Worm (Caenorhabditis elegans) whole organism, L1 larva: ENCODE measurements around the gene cul-5.
A peak's percentile ranks its signal among the peaks of the same experiment; 100 is the strongest.

ENCODE experiments used
- C04F5.9 ChIP-seq: sonication (generic microtip); optimal IDR thresholded peaks from 2 replicates; lab custom pipeline; 2016; ENCODE audit warnings: missing genetic modification characterization, missing compliant biosample characterization
- C16A3.4 ChIP-seq: fragments of 150-350 bp; optimal IDR thresholded peaks from 2 replicates; lab custom pipeline; 2014; ENCODE audit warnings: missing biosample characterization, missing genetic modification characterization
- C34B4.2 ChIP-seq: sonication (generic microtip); optimal IDR thresholded peaks from 2 replicates; lab custom pipeline; 2017; ENCODE audit warnings: mild to moderate bottlenecking, missing genetic modification characterization, missing compliant biosample characterization
- aha-1 ChIP-seq: fragments of 150-350 bp; optimal IDR thresholded peaks from 2 replicates; lab custom pipeline; 2014; ENCODE audit warnings: missing biosample characterization, missing genetic modification characterization
- alr-1 ChIP-seq: fragments of 200-800 bp; sonication (Bioruptor generic); optimal IDR thresholded peaks from 2 replicates; lab custom pipeline; 2018; ENCODE audit warnings: borderline replicate concordance, mild to moderate bottlenecking, missing genetic modification characterization, missing compliant biosample characterization
- aly-2 ChIP-seq: fragments of 150-350 bp; optimal IDR thresholded peaks from 2 replicates; lab custom pipeline; 2014; ENCODE audit warnings: missing biosample characterization, missing genetic modification characterization
- ama-1 ChIP-seq: fragments of 150-350 bp; optimal IDR thresholded peaks from 2 replicates; lab custom pipeline; 2014
- ceh-8 ChIP-seq: fragments of 200-800 bp; sonication (Bioruptor generic); optimal IDR thresholded peaks from 2 replicates; lab custom pipeline; 2018; ENCODE audit warnings: mild to moderate bottlenecking, missing genetic modification characterization, moderate library complexity, missing compliant biosample characterization
- ceh-88 ChIP-seq: fragments of 200-800 bp; sonication (Bioruptor generic); IDR thresholded peaks from 2 replicates; pipeline ENCODE4 v1.3.6; 2022; ENCODE audit warnings: missing genetic modification characterization, missing compliant biosample characterization
- efl-1 ChIP-seq, 4 experiments: fragments of 150-350 bp; optimal IDR thresholded peaks in 3 of 4; peaks in 1 of 4; 1 replicate in 1 of 4; 2 replicates in 3 of 4; lab custom pipeline; 2014; ENCODE audit warnings: missing biosample characterization in 2 of 4, missing genetic modification characterization in 2 of 4, missing genetic modification reagents in 2 of 4
- efl-3 ChIP-seq: fragments of 200-800 bp; sonication (Bioruptor generic); optimal IDR thresholded peaks from 2 replicates; lab custom pipeline; 2018; ENCODE audit warnings: mild to moderate bottlenecking, missing genetic modification characterization, missing compliant biosample characterization
- egl-27 ChIP-seq, 2 experiments: fragments of 150-350 bp in 1 of 2; sonication (generic microtip); optimal IDR thresholded peaks; 3 replicates each; lab custom pipeline; 2017 to 2018; ENCODE audit warnings: missing biosample characterization in 2 of 2, missing genetic modification characterization in 2 of 2, missing genetic modification reagents in 2 of 2
- elt-2 ChIP-seq: sonication (generic microtip); optimal IDR thresholded peaks from 2 replicates; lab custom pipeline; 2016; ENCODE audit warnings: missing genetic modification characterization, mild to moderate bottlenecking, inconsistent platforms, missing compliant biosample characterization, missing genetic modification reagents
- fkh-10 ChIP-seq: sonication (generic microtip); optimal IDR thresholded peaks from 2 replicates; lab custom pipeline; 2017; ENCODE audit warnings: missing biosample characterization, missing genetic modification reagents, missing genetic modification characterization
- fkh-4 ChIP-seq: sonication (generic microtip); optimal IDR thresholded peaks from 2 replicates; lab custom pipeline; 2016; ENCODE audit warnings: missing compliant biosample characterization, missing genetic modification characterization, borderline replicate concordance
- fkh-8 ChIP-seq: sonication (generic microtip); optimal IDR thresholded peaks from 2 replicates; lab custom pipeline; 2016; ENCODE audit warnings: mild to moderate bottlenecking, missing genetic modification characterization, missing compliant biosample characterization
- fos-1 ChIP-seq: fragments of 150-350 bp; optimal IDR thresholded peaks from 2 replicates; lab custom pipeline; 2014; ENCODE audit warnings: missing biosample characterization, missing genetic modification characterization
- grh-1 ChIP-seq: fragments of 200-800 bp; sonication (Bioruptor generic); IDR thresholded peaks from 2 replicates; pipeline ENCODE4 v1.3.6; 2022; ENCODE audit warnings: missing genetic modification reagents, missing genetic modification characterization, missing compliant biosample characterization
- hlh-4 ChIP-seq: sonication (generic microtip); optimal IDR thresholded peaks from 2 replicates; lab custom pipeline; 2016; ENCODE audit warnings: mild to moderate bottlenecking, missing genetic modification characterization, missing compliant biosample characterization
- isw-1 ChIP-seq: fragments of 200-800 bp; sonication (Bioruptor generic); IDR thresholded peaks from 2 replicates; pipeline ENCODE4 v1.3.6; 2022; ENCODE audit warnings: missing genetic modification characterization, missing compliant biosample characterization
- jun-1 ChIP-seq: fragments of 150-350 bp; optimal IDR thresholded peaks from 2 replicates; lab custom pipeline; 2014; ENCODE audit warnings: missing biosample characterization, missing genetic modification reagents, missing genetic modification characterization
- lin-13 ChIP-seq: fragments of 150-350 bp; optimal IDR thresholded peaks from 2 replicates; lab custom pipeline; 2014; ENCODE audit warnings: missing biosample characterization, missing genetic modification reagents, missing genetic modification characterization
- lin-14 ChIP-seq: fragments of 200-800 bp; sonication (Bioruptor generic); optimal IDR thresholded peaks from 2 replicates; lab custom pipeline; 2018; ENCODE audit warnings: mild to moderate bottlenecking, missing genetic modification characterization, moderate library complexity, missing compliant biosample characterization
- lir-3 ChIP-seq: sonication (generic microtip); optimal IDR thresholded peaks from 2 replicates; lab custom pipeline; 2016; ENCODE audit warnings: mild to moderate bottlenecking, missing genetic modification characterization, moderate library complexity, missing compliant biosample characterization; ENCODE audit not compliant: poor library complexity
- lsy-2 ChIP-seq, 2 experiments: fragments of 150-350 bp; optimal IDR thresholded peaks; 2 replicates each; lab custom pipeline; 2014; ENCODE audit warnings: missing biosample characterization in 2 of 2, missing genetic modification characterization in 2 of 2
- mab-9 ChIP-seq: fragments of 200-800 bp; sonication (Bioruptor generic); IDR thresholded peaks from 2 replicates; pipeline ENCODE4 v1.3.6; 2022; ENCODE audit warnings: missing genetic modification reagents, missing genetic modification characterization, missing compliant biosample characterization
- mdl-1 ChIP-seq, 2 experiments: fragments of 150-350 bp; optimal IDR thresholded peaks; 2 replicates each; lab custom pipeline; 2014 to 2017; ENCODE audit warnings: missing biosample characterization in 2 of 2, missing genetic modification characterization in 2 of 2, inconsistent platforms in 1 of 2
- mep-1 ChIP-seq: fragments of 150-350 bp; optimal IDR thresholded peaks from 2 replicates; lab custom pipeline; 2014; ENCODE audit warnings: missing biosample characterization, missing genetic modification characterization
- nhr-11 ChIP-seq: fragments of 150-350 bp; optimal IDR thresholded peaks from 2 replicates; lab custom pipeline; 2014; ENCODE audit warnings: missing biosample characterization, missing genetic modification characterization
- nhr-19 ChIP-seq: fragments of 200-800 bp; sonication (Bioruptor generic); conservative IDR thresholded peaks from 2 replicates; pipeline ENCODE4 v1.3.6; 2022; ENCODE audit warnings: missing genetic modification characterization, missing compliant biosample characterization
- nhr-20 ChIP-seq: sonication (generic microtip); optimal IDR thresholded peaks from 2 replicates; lab custom pipeline; 2016; ENCODE audit warnings: mild to moderate bottlenecking, missing genetic modification characterization, missing compliant biosample characterization
- nhr-28 ChIP-seq: fragments of 150-350 bp; optimal IDR thresholded peaks from 2 replicates; lab custom pipeline; 2014; ENCODE audit warnings: missing biosample characterization, missing genetic modification characterization
- nhr-71 ChIP-seq: sonication (generic microtip); optimal IDR thresholded peaks from 2 replicates; lab custom pipeline; 2016; ENCODE audit warnings: mild to moderate bottlenecking, missing genetic modification characterization, moderate library complexity, missing compliant biosample characterization
- nhr-76 ChIP-seq: sonication (generic microtip); optimal IDR thresholded peaks from 2 replicates; lab custom pipeline; 2017; ENCODE audit warnings: missing biosample characterization, missing genetic modification characterization
- nhr-77 ChIP-seq: fragments of 150-350 bp; optimal IDR thresholded peaks from 2 replicates; lab custom pipeline; 2014; ENCODE audit warnings: missing biosample characterization, missing genetic modification characterization
- nhr-90 ChIP-seq: sonication (generic microtip); optimal IDR thresholded peaks from 2 replicates; lab custom pipeline; 2016; ENCODE audit warnings: mild to moderate bottlenecking, missing genetic modification characterization, missing compliant biosample characterization; ENCODE audit not compliant: poor library complexity
- pag-3 ChIP-seq: sonication (generic microtip); optimal IDR thresholded peaks from 2 replicates; lab custom pipeline; 2017; ENCODE audit warnings: missing genetic modification characterization, mild to moderate bottlenecking, missing compliant biosample characterization, antibody characterized with exemption, borderline replicate concordance; ENCODE audit not compliant: insufficient read depth
- rnt-1 ChIP-seq: sonication (generic microtip); optimal IDR thresholded peaks from 2 replicates; lab custom pipeline; 2016; ENCODE audit warnings: mild to moderate bottlenecking, missing genetic modification characterization, moderate library complexity, missing compliant biosample characterization
- snpc-4 ChIP-seq: fragments of 150-350 bp; optimal IDR thresholded peaks from 2 replicates; lab custom pipeline; 2014; ENCODE audit warnings: missing biosample characterization, missing genetic modification characterization
- snu-23 ChIP-seq: sonication (generic microtip); optimal IDR thresholded peaks from 2 replicates; lab custom pipeline; 2016; ENCODE audit warnings: missing genetic modification characterization, missing compliant biosample characterization
- sptf-1 ChIP-seq: fragments of 150-350 bp; optimal IDR thresholded peaks from 2 replicates; lab custom pipeline; 2014; ENCODE audit warnings: missing biosample characterization, missing genetic modification characterization
- swsn-7 ChIP-seq: sonication (generic microtip); optimal IDR thresholded peaks from 2 replicates; lab custom pipeline; 2016; ENCODE audit warnings: missing genetic modification characterization, missing compliant biosample characterization
- tlp-1 ChIP-seq: fragments of 150-350 bp; optimal IDR thresholded peaks from 2 replicates; lab custom pipeline; 2014; ENCODE audit warnings: missing biosample characterization, missing genetic modification characterization
- unc-130 ChIP-seq: fragments of 150-350 bp; optimal IDR thresholded peaks from 2 replicates; lab custom pipeline; 2017; ENCODE audit warnings: missing biosample characterization, missing genetic modification characterization, inconsistent platforms
- unc-30 ChIP-seq: sonication (generic microtip); optimal IDR thresholded peaks from 2 replicates; lab custom pipeline; 2017; ENCODE audit warnings: missing biosample characterization, missing genetic modification characterization
- unc-62 ChIP-seq: fragments of 150-350 bp; optimal IDR thresholded peaks from 2 replicates; lab custom pipeline; 2014; ENCODE audit warnings: missing biosample characterization, missing genetic modification reagents, missing genetic modification characterization
- xbp-1 ChIP-seq: sonication (generic microtip); optimal IDR thresholded peaks from 2 replicates; lab custom pipeline; 2016; ENCODE audit warnings: missing genetic modification characterization, missing compliant biosample characterization
- zag-1 ChIP-seq: fragments of 150-350 bp; optimal IDR thresholded peaks from 2 replicates; lab custom pipeline; 2014; ENCODE audit warnings: missing biosample characterization, missing genetic modification characterization
- zip-4 ChIP-seq: fragments of 200-800 bp; sonication (Bioruptor generic); optimal IDR thresholded peaks from 2 replicates; lab custom pipeline; 2018; ENCODE audit warnings: mild to moderate bottlenecking, missing genetic modification characterization, moderate library complexity, missing compliant biosample characterization
- ztf-4 ChIP-seq: fragments of 150-350 bp; optimal IDR thresholded peaks from 2 replicates; lab custom pipeline; 2014; ENCODE audit warnings: missing biosample characterization, missing genetic modification characterization

Gene cul-5

DNA sequence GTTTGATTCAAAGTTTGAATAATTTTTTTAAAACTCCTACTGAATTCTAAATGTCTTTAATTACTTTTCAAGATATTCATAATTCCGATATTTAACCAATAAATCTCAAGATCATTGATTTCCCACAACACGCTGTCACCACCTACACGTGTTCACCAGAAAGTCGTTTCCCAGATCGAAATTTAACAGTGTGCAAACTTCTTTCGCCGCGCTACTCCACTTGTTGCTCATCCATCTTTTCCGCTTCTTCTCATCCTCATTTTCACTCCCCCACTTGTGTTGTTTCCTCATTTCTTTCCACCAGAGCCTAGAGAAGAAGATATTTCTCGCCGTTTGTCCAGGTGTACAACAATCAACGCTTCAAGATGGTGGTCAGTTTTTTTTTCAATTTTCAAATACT lies 33.7 kb upstream of the cul-5 start, which contains the start of gene C51E3.9:
TSS of gene C51E3.9 (plus strand) at position 301 of the 400 bp plus-strand sequence.
- no peak for TF ChIP-seq nhr-28 (tag; lab: Kevin White, UChicago)
- peak; percentile 31 for TF ChIP-seq nhr-71 (tag; lab: Kevin White, UChicago)
- peak; percentile 40 for TF ChIP-seq rnt-1
- peak; percentile 61 for TF ChIP-seq lin-14 (GFP tag; lab: Kevin White, UChicago)
- TF ChIP-seq C04F5.9 (tag; lab: Kevin White, UChicago), result no peak
- TF ChIP-seq nhr-76 (tag; lab: Kevin White, UChicago), result no peak
- TF ChIP-seq egl-27 (tag; optimal IDR thresholded peaks at IDR 0.05; lab: Kevin White, UChicago), result no peak
- TF ChIP-seq jun-1 (tag; lab: Kevin White, UChicago), result no peak

DNA sequence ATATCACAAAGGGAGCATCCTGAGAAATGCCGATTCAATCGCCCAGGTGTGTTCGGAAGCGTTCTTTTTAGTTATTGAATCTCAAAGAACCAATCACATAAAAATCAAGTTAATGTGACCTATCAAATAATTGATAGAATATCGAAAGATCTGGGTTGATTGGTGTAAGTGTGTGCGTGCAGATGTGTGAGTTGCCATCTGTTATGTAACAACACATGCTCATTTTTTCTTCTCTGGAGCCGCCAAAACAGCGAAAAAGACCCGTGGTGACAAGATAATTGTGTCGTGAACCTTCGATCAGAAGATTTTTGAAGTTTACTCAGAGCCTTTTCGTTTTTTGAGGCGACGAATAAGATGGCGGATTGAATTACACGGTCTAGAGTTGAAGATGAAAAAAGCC lies 32.5 kb upstream of the cul-5 start:
- TF ChIP-seq mab-9 (GFP tag; lab: Robert Waterston, UW) (no peak), fkh-8 (tag; lab: Kevin White, UChicago) (no peak), hlh-4 (tag; lab: Kevin White, UChicago) (no peak), ceh-8 (GFP tag; lab: Kevin White, UChicago) (no peak), fkh-10 (GFP tag; lab: Kevin White, UChicago) (no peak), unc-130 (peak; percentile 38), efl-3 (GFP tag; lab: Kevin White, UChicago) (no peak), alr-1 (tag; lab: Kevin White, UChicago) (no peak), aly-2 (tag; lab: Kevin White, UChicago) (no peak), grh-1 (GFP tag; lab: Robert Waterston, UW) (no peak), unc-30 (tag; lab: Kevin White, UChicago) (no peak), nhr-20 (tag; lab: Kevin White, UChicago) (peak; percentile 14), lsy-2 (tag; optimal IDR thresholded peaks at IDR 0.05; lab: Kevin White, UChicago) (peak in 1 of 2 experiments; percentile 42), ama-1 (lab: Kevin White, UChicago) (no peak), aha-1 (no peak), swsn-7 (tag; lab: Kevin White, UChicago) (peak; percentile 8), sptf-1 (no peak), snpc-4 (tag; lab: Kevin White, UChicago) (no peak), fos-1 (no peak), C16A3.4 (no peak), nhr-19 (peak; percentile 31; the same call in 1 of the 2 replicates), elt-2 (tag; lab: Kevin White, UChicago) (no peak), mdl-1 (tag; optimal IDR thresholded peaks at IDR 0.05; lab: Kevin White, UChicago) (no peak), nhr-90 (tag; lab: Kevin White, UChicago) (no peak), ztf-4 (tag; lab: Kevin White, UChicago) (peak; percentile 15), xbp-1 (tag; lab: Kevin White, UChicago) (no peak), zag-1 (tag; lab: Kevin White, UChicago) (no peak), snu-23 (peak; percentile 9), ceh-88 (no peak), unc-62 (GFP tag; lab: Kevin White, UChicago) (no peak), tlp-1 (tag; lab: Kevin White, UChicago) (no peak), egl-27 (tag; optimal IDR thresholded peaks at IDR 0.05; lab: Kevin White, UChicago) (no peak), nhr-71 (tag; lab: Kevin White, UChicago) (peak; percentile 71), isw-1 (GFP tag; lab: Robert Waterston, UW) (no peak), fkh-4 (no peak), lin-14 (GFP tag; lab: Kevin White, UChicago) (peak; percentile 64), lin-13 (GFP tag; lab: Kevin White, UChicago) (no peak), pag-3 (tag; lab: Kevin White, UChicago) (no peak), jun-1 (tag; lab: Kevin White, UChicago) (no peak), zip-4 (GFP tag; lab: Kevin White, UChicago) (no peak), nhr-28 (tag; lab: Kevin White, UChicago) (no peak), efl-1 (optimal IDR thresholded peaks at IDR 0.05; lab: Kevin White, UChicago) (no peak), efl-1 (GFP tag; optimal IDR thresholded peaks at IDR 0.05 in 1 of 2; lab: Kevin White, UChicago) (no peak), nhr-77 (tag; lab: Kevin White, UChicago) (no peak), lir-3 (tag; lab: Kevin White, UChicago) (no peak), C34B4.2 (tag; lab: Kevin White, UChicago) (no peak), mep-1 (tag; lab: Kevin White, UChicago) (no peak), nhr-11 (tag; lab: Kevin White, UChicago) (no peak), rnt-1 (peak; percentile 49)
